Worm (Caenorhabditis elegans) whole organism, L2 larva: ENCODE measurements around the gene C01F6.14.

Source experiments
- C34F6.9 ChIP-seq: fragments of 150-350 bp; optimal IDR thresholded peaks from 2 replicates; lab custom pipeline; 2014; ENCODE audit warnings: missing biosample characterization, missing genetic modification characterization
- F13H6.1 ChIP-seq: sonication (generic microtip); optimal IDR thresholded peaks from 2 replicates; lab custom pipeline; 2016; ENCODE audit warnings: missing genetic modification characterization, missing compliant biosample characterization
- R02D3.7 ChIP-seq: fragments of 150-350 bp; optimal IDR thresholded peaks from 2 replicates; lab custom pipeline; 2014; ENCODE audit warnings: missing biosample characterization, missing genetic modification characterization
- Y55F3AM.14 ChIP-seq: fragments of 200-800 bp; sonication (Bioruptor generic); optimal IDR thresholded peaks from 2 replicates; lab custom pipeline; 2018; ENCODE audit warnings: mild to moderate bottlenecking, missing genetic modification characterization, missing compliant biosample characterization
- ZK546.5 ChIP-seq: sonication (generic microtip); optimal IDR thresholded peaks from 2 replicates; lab custom pipeline; 2017; ENCODE audit warnings: missing biosample characterization, missing genetic modification characterization
- alr-1 ChIP-seq: fragments of 150-350 bp; optimal IDR thresholded peaks from 2 replicates; lab custom pipeline; 2014; ENCODE audit warnings: missing biosample characterization, missing genetic modification characterization
- aly-2 ChIP-seq: fragments of 150-350 bp; optimal IDR thresholded peaks from 2 replicates; lab custom pipeline; 2014; ENCODE audit warnings: missing biosample characterization, missing genetic modification characterization
- ama-1 ChIP-seq: fragments of 150-350 bp; optimal IDR thresholded peaks from 2 replicates; lab custom pipeline; 2018; ENCODE audit warnings: inconsistent platforms
- blmp-1 ChIP-seq: sonication (generic microtip); optimal IDR thresholded peaks from 2 replicates; lab custom pipeline; 2017; ENCODE audit warnings: missing genetic modification characterization, mild to moderate bottlenecking, missing compliant biosample characterization, antibody characterized with exemption, moderate library complexity; ENCODE audit not compliant: insufficient read depth
- ceh-16 ChIP-seq: fragments of 150-350 bp; optimal IDR thresholded peaks from 2 replicates; lab custom pipeline; 2014; ENCODE audit warnings: missing biosample characterization, missing genetic modification characterization
- ceh-82 ChIP-seq: fragments of 150-350 bp; optimal IDR thresholded peaks from 2 replicates; lab custom pipeline; 2014; ENCODE audit warnings: missing biosample characterization, missing genetic modification characterization
- crh-2 ChIP-seq: sonication (generic microtip); optimal IDR thresholded peaks from 2 replicates; lab custom pipeline; 2017; ENCODE audit warnings: missing biosample characterization, missing genetic modification characterization
- dmd-4 ChIP-seq: sonication (generic microtip); optimal IDR thresholded peaks from 2 replicates; lab custom pipeline; 2017; ENCODE audit warnings: missing biosample characterization, missing genetic modification characterization
- egl-27 ChIP-seq: sonication (generic microtip); optimal IDR thresholded peaks from 3 replicates; lab custom pipeline; 2017; ENCODE audit warnings: missing biosample characterization, missing genetic modification reagents, missing genetic modification characterization
- elt-1 ChIP-seq: fragments of 150-350 bp; optimal IDR thresholded peaks from 2 replicates; lab custom pipeline; 2014; ENCODE audit warnings: missing biosample characterization, missing genetic modification characterization
- elt-3 ChIP-seq: sonication (generic microtip); optimal IDR thresholded peaks from 2 replicates; lab custom pipeline; 2017; ENCODE audit warnings: missing biosample characterization, missing genetic modification characterization
- fos-1 ChIP-seq: fragments of 150-350 bp; optimal IDR thresholded peaks from 2 replicates; lab custom pipeline; 2014; ENCODE audit warnings: missing biosample characterization, missing genetic modification characterization
- gmeb-1 ChIP-seq: fragments of 150-350 bp; optimal IDR thresholded peaks from 2 replicates; lab custom pipeline; 2014; ENCODE audit warnings: missing biosample characterization, missing genetic modification characterization
- lin-11 ChIP-seq: fragments of 150-350 bp; sonication (generic microtip); optimal IDR thresholded peaks from 2 replicates; lab custom pipeline; 2014; ENCODE audit warnings: missing biosample characterization, missing genetic modification characterization, inconsistent platforms, mixed read lengths
- lin-13 ChIP-seq: fragments of 150-350 bp; optimal IDR thresholded peaks from 2 replicates; lab custom pipeline; 2014; ENCODE audit warnings: missing biosample characterization, missing genetic modification reagents, missing genetic modification characterization
- lin-39 ChIP-seq: fragments of 150-350 bp; optimal IDR thresholded peaks from 2 replicates; lab custom pipeline; 2014; ENCODE audit warnings: missing biosample characterization, missing genetic modification reagents, missing genetic modification characterization
- lsy-2 ChIP-seq, 2 experiments: fragments of 150-350 bp in 1 of 2; sonication (generic microtip) in 1 of 2; optimal IDR thresholded peaks; 2 replicates each; lab custom pipeline; 2014 to 2017; ENCODE audit warnings: missing biosample characterization in 2 of 2, missing genetic modification characterization in 2 of 2
- mab-5 ChIP-seq: fragments of 150-350 bp; optimal IDR thresholded peaks from 2 replicates; lab custom pipeline; 2014; ENCODE audit warnings: missing biosample characterization, missing genetic modification characterization
- mbf-1 ChIP-seq: sonication (generic microtip); optimal IDR thresholded peaks from 2 replicates; lab custom pipeline; 2017; ENCODE audit warnings: missing biosample characterization, missing genetic modification characterization
- mdl-1 ChIP-seq, 2 experiments: fragments of 150-350 bp in 1 of 2; sonication (generic microtip) in 1 of 2; optimal IDR thresholded peaks; 2 replicates each; lab custom pipeline; 2017; ENCODE audit warnings: missing biosample characterization in 2 of 2, missing genetic modification characterization in 2 of 2
- nhr-10 ChIP-seq: sonication (generic microtip); optimal IDR thresholded peaks from 2 replicates; lab custom pipeline; 2017; ENCODE audit warnings: missing biosample characterization, missing genetic modification characterization
- nhr-11 ChIP-seq: fragments of 150-350 bp; optimal IDR thresholded peaks from 2 replicates; lab custom pipeline; 2014; ENCODE audit warnings: missing biosample characterization, missing genetic modification characterization
- nhr-12 ChIP-seq: fragments of 150-350 bp; optimal IDR thresholded peaks from 2 replicates; lab custom pipeline; 2014; ENCODE audit warnings: missing biosample characterization, missing genetic modification characterization
- nhr-129 ChIP-seq: fragments of 150-350 bp; optimal IDR thresholded peaks from 2 replicates; lab custom pipeline; 2014; ENCODE audit warnings: missing biosample characterization, missing genetic modification characterization
- nhr-21 ChIP-seq: fragments of 150-350 bp; optimal IDR thresholded peaks from 2 replicates; lab custom pipeline; 2014; ENCODE audit warnings: missing biosample characterization, missing genetic modification characterization
- nhr-23 ChIP-seq: fragments of 150-350 bp; optimal IDR thresholded peaks from 2 replicates; lab custom pipeline; 2014; ENCODE audit warnings: missing biosample characterization, missing genetic modification reagents, missing genetic modification characterization
- nhr-237 ChIP-seq: fragments of 150-350 bp; optimal IDR thresholded peaks from 2 replicates; lab custom pipeline; 2014; ENCODE audit warnings: missing biosample characterization, missing genetic modification characterization
- nhr-25 ChIP-seq: fragments of 150-350 bp; sonication (generic microtip); optimal IDR thresholded peaks from 3 replicates; lab custom pipeline; 2014; ENCODE audit warnings: missing biosample characterization, missing genetic modification characterization
- nhr-6 ChIP-seq: fragments of 150-350 bp; optimal IDR thresholded peaks from 2 replicates; lab custom pipeline; 2014; ENCODE audit warnings: missing biosample characterization, missing genetic modification characterization
- nhr-77 ChIP-seq: fragments of 150-350 bp; optimal IDR thresholded peaks from 2 replicates; lab custom pipeline; 2014; ENCODE audit warnings: missing biosample characterization, missing genetic modification characterization
- peb-1 ChIP-seq: fragments of 150-350 bp; optimal IDR thresholded peaks from 2 replicates; lab custom pipeline; 2014; ENCODE audit warnings: missing biosample characterization, missing genetic modification characterization
- sem-4 ChIP-seq: fragments of 150-350 bp; optimal IDR thresholded peaks from 2 replicates; lab custom pipeline; 2014; ENCODE audit warnings: missing biosample characterization, missing genetic modification reagents, missing genetic modification characterization
- skn-1 ChIP-seq: sonication (generic microtip); optimal IDR thresholded peaks from 2 replicates; lab custom pipeline; 2017; ENCODE audit warnings: missing biosample characterization, missing genetic modification characterization
- sma-3 ChIP-seq: sonication (generic microtip); optimal IDR thresholded peaks from 2 replicates; lab custom pipeline; 2016; ENCODE audit warnings: missing genetic modification reagents, missing genetic modification characterization, missing compliant biosample characterization
- sma-9 ChIP-seq, 2 experiments: fragments of 150-350 bp in 1 of 2; sonication (generic microtip) in 1 of 2; optimal IDR thresholded peaks; 2 replicates each; lab custom pipeline; 2014 to 2016; ENCODE audit warnings: missing genetic modification characterization in 2 of 2, mild to moderate bottlenecking in 1 of 2, missing biosample characterization in 1 of 2, missing compliant biosample characterization in 1 of 2, missing genetic modification reagents in 1 of 2, moderate library complexity in 1 of 2
- snpc-4 ChIP-seq: fragments of 150-350 bp; optimal IDR thresholded peaks from 2 replicates; lab custom pipeline; 2014; ENCODE audit warnings: missing biosample characterization, missing genetic modification characterization
- unc-39 ChIP-seq: fragments of 150-350 bp; optimal IDR thresholded peaks from 2 replicates; lab custom pipeline; 2014; ENCODE audit warnings: missing biosample characterization, missing genetic modification characterization
- unc-55 ChIP-seq: fragments of 150-350 bp; sonication (generic microtip); optimal IDR thresholded peaks from 3 replicates; lab custom pipeline; 2014; ENCODE audit warnings: missing biosample characterization, missing genetic modification reagents, missing genetic modification characterization
- unc-62 ChIP-seq: fragments of 150-350 bp; optimal IDR thresholded peaks from 2 replicates; lab custom pipeline; 2014; ENCODE audit warnings: missing biosample characterization, missing genetic modification reagents, missing genetic modification characterization
- zag-1 ChIP-seq: fragments of 150-350 bp; optimal IDR thresholded peaks from 2 replicates; lab custom pipeline; 2014; ENCODE audit warnings: missing biosample characterization, missing genetic modification characterization
- ztf-1 ChIP-seq: fragments of 200-800 bp; sonication (Bioruptor generic); conservative IDR thresholded peaks from 2 replicates; pipeline ENCODE4 v1.3.6; 2022; ENCODE audit warnings: missing genetic modification characterization, missing compliant biosample characterization
- ztf-11 ChIP-seq: sonication (generic microtip); optimal IDR thresholded peaks from 2 replicates; lab custom pipeline; 2017; ENCODE audit warnings: missing biosample characterization, missing genetic modification characterization
- ztf-4 ChIP-seq: fragments of 150-350 bp; optimal IDR thresholded peaks from 2 replicates; lab custom pipeline; 2014; ENCODE audit warnings: missing biosample characterization, missing genetic modification characterization

C01F6.14 gene

ce11 chrIV:9130605-9131004, 26.7 kb upstream of the C01F6.14 start:
- TF ChIP-seq ztf-4 (tag; lab: Kevin White, UChicago) (no peak), crh-2 (tag; lab: Kevin White, UChicago) (no peak), gmeb-1 (tag; lab: Kevin White, UChicago) (no peak), blmp-1 (tag; lab: Kevin White, UChicago) (no peak), nhr-77 (tag; lab: Kevin White, UChicago) (no peak), fos-1 (no peak), skn-1 (tag; lab: Kevin White, UChicago) (no peak), snpc-4 (no peak), ceh-16 (tag; lab: Kevin White, UChicago) (no peak), sem-4 (tag; lab: Kevin White, UChicago) (no peak), dmd-4 (tag; lab: Kevin White, UChicago) (no peak), lin-11 (tag; lab: Kevin White, UChicago) (no peak), nhr-237 (no peak), nhr-21 (tag; lab: Kevin White, UChicago) (no peak), lin-13 (GFP tag; lab: Kevin White, UChicago) (no peak), egl-27 (no peak), F13H6.1 (tag; lab: Kevin White, UChicago) (no peak), zag-1 (tag; lab: Kevin White, UChicago) (no peak)

ce11 chrIV:9121545-9121944, 17.6 kb upstream of the C01F6.14 start:
- TF ChIP-seq unc-55 (GFP tag; lab: Kevin White, UChicago) (no peak), nhr-129 (peak; percentile 77), nhr-23 (tag; lab: Kevin White, UChicago) (no peak), aly-2 (tag; lab: Kevin White, UChicago) (no peak), fos-1 (peak; percentile 69), egl-27 (no peak), F13H6.1 (tag; lab: Kevin White, UChicago) (peak; percentile 58), blmp-1 (tag; lab: Kevin White, UChicago) (peak; percentile 48), lin-11 (tag; lab: Kevin White, UChicago) (no peak), Y55F3AM.14 (GFP tag; lab: Kevin White, UChicago) (no peak), unc-39 (tag; lab: Kevin White, UChicago) (no peak), nhr-77 (tag; lab: Kevin White, UChicago) (no peak), sma-9 (GFP tag; optimal IDR thresholded peaks at IDR 0.05; lab: Kevin White, UChicago) (peak; percentile 56), sma-9 (tag; optimal IDR thresholded peaks at IDR 0.05; lab: Kevin White, UChicago) (no peak), C34F6.9 (tag; lab: Kevin White, UChicago) (peak; percentile 64), alr-1 (tag; lab: Kevin White, UChicago) (no peak), zag-1 (tag; lab: Kevin White, UChicago) (no peak), dmd-4 (tag; lab: Kevin White, UChicago) (no peak), sma-3 (GFP tag; lab: Kevin White, UChicago) (peak; percentile 71), peb-1 (tag; lab: Kevin White, UChicago) (no peak), elt-1 (no peak), ztf-4 (tag; lab: Kevin White, UChicago) (no peak), mbf-1 (tag; lab: Kevin White, UChicago) (no peak), nhr-10 (no peak), ZK546.5 (no peak), nhr-12 (tag; lab: Kevin White, UChicago) (no peak), lsy-2 (tag; optimal IDR thresholded peaks at IDR 0.05; lab: Kevin White, UChicago) (peak in 1 of 2 experiments; percentile 50), sem-4 (tag; lab: Kevin White, UChicago) (no peak), nhr-237 (no peak), nhr-11 (tag; lab: Kevin White, UChicago) (no peak), snpc-4 (no peak), ceh-82 (tag; lab: Kevin White, UChicago) (no peak), nhr-21 (tag; lab: Kevin White, UChicago) (peak; percentile 67), mab-5 (tag; lab: Kevin White, UChicago) (no peak), crh-2 (tag; lab: Kevin White, UChicago) (no peak), nhr-25 (peak; percentile 49), lin-13 (GFP tag; lab: Kevin White, UChicago) (no peak), nhr-6 (tag; lab: Kevin White, UChicago) (no peak), elt-3 (tag; lab: Kevin White, UChicago) (no peak), ceh-16 (tag; lab: Kevin White, UChicago) (no peak), ama-1 (lab: Kevin White, UChicago) (no peak), lin-39 (tag; lab: Kevin White, UChicago) (no peak), gmeb-1 (tag; lab: Kevin White, UChicago) (no peak), mdl-1 (tag; optimal IDR thresholded peaks at IDR 0.05; lab: Kevin White, UChicago) (peak; percentile 66 to 79), ztf-11 (no peak), ztf-1 (no peak), unc-62 (GFP tag; lab: Kevin White, UChicago) (no peak), R02D3.7 (tag; lab: Kevin White, UChicago) (no peak), skn-1 (tag; lab: Kevin White, UChicago) (no peak)
